Fruit fly (Drosophila melanogaster) whole organism, embryonic: ENCODE results near the gene mld.
A peak's percentile ranks its signal among the peaks of the same experiment; 100 is the strongest.

Source experiments
- BEAF-32 ChIP-seq: fragments of 200-800 bp; sonication (Bioruptor generic); optimal IDR thresholded peaks from 3 replicates; lab custom pipeline; 2017; ENCODE audit warnings: missing biosample characterization, missing genetic modification characterization, mild to moderate bottlenecking, moderate library complexity, missing genetic modification reagents
- CG11247 ChIP-seq: fragments of 200-800 bp; sonication (Bioruptor generic); IDR thresholded peaks from 2 replicates; pipeline ENCODE4 v1.3.6; 2022; ENCODE audit warnings: missing biosample characterization, missing genetic modification characterization
- CG11696 ChIP-seq: fragments of 200-800 bp; sonication (Bioruptor generic); IDR thresholded peaks from 2 replicates; pipeline ENCODE4 v1.3.6; 2022; ENCODE audit warnings: missing biosample characterization, missing genetic modification characterization
- CG11723 ChIP-seq: fragments of 200-800 bp; sonication (Bioruptor generic); optimal IDR thresholded peaks from 2 replicates; lab custom pipeline; 2017; ENCODE audit warnings: missing biosample characterization, mild to moderate bottlenecking, missing genetic modification characterization
- CG13287 ChIP-seq: fragments of 200-800 bp; sonication (Bioruptor generic); IDR thresholded peaks from 2 replicates; pipeline ENCODE4 v1.3.6; 2022; ENCODE audit warnings: missing biosample characterization, missing genetic modification characterization; ENCODE audit not compliant: partially characterized antibody
- CG14965 ChIP-seq: fragments of 200-800 bp; sonication (Bioruptor generic); optimal IDR thresholded peaks from 2 replicates; lab custom pipeline; 2016; ENCODE audit warnings: missing biosample characterization, missing genetic modification characterization, borderline replicate concordance
- CG16813 ChIP-seq: fragments of 200-800 bp; sonication (Bioruptor generic); IDR thresholded peaks from 3 replicates; pipeline ENCODE4 v1.3.6; 2022; ENCODE audit warnings: missing biosample characterization, missing genetic modification characterization; ENCODE audit not compliant: partially characterized antibody
- CG17568 ChIP-seq: fragments of 200-800 bp; sonication (Bioruptor generic); optimal IDR thresholded peaks from 2 replicates; lab custom pipeline; 2018; ENCODE audit warnings: missing biosample characterization, mild to moderate bottlenecking, missing genetic modification characterization, moderate library complexity
- CG2116 ChIP-seq: fragments of 200-800 bp; sonication (Bioruptor generic); optimal IDR thresholded peaks from 3 replicates; lab custom pipeline; 2018; ENCODE audit warnings: missing biosample characterization, mild to moderate bottlenecking, missing genetic modification characterization
- CG2129 ChIP-seq: fragments of 200-800 bp; sonication (Bioruptor generic); IDR thresholded peaks from 2 replicates; pipeline ENCODE4 v1.3.6; 2022; ENCODE audit warnings: missing biosample characterization, missing genetic modification characterization; ENCODE audit not compliant: partially characterized antibody
- CG30020 ChIP-seq: fragments of 200-800 bp; optimal IDR thresholded peaks from 2 replicates; lab custom pipeline; 2019; ENCODE audit warnings: missing biosample characterization, mild to moderate bottlenecking, missing genetic modification characterization, moderate library complexity
- CG31224 ChIP-seq: fragments of 200-800 bp; sonication (Bioruptor generic); IDR thresholded peaks from 2 replicates; pipeline ENCODE4 v1.3.6; 2022; ENCODE audit warnings: missing biosample characterization, missing genetic modification characterization
- CG3838 ChIP-seq: fragments of 200-800 bp; sonication (Bioruptor generic); optimal IDR thresholded peaks from 3 replicates; lab custom pipeline; 2016; ENCODE audit warnings: missing biosample characterization, missing genetic modification characterization
- CG42726 ChIP-seq: fragments of 200-800 bp; sonication (Bioruptor generic); IDR thresholded peaks from 2 replicates; pipeline ENCODE4 v1.3.6; 2022; ENCODE audit warnings: missing biosample characterization, missing genetic modification characterization; ENCODE audit not compliant: partially characterized antibody
- CG4424 ChIP-seq: fragments of 200-800 bp; sonication (Bioruptor generic); optimal IDR thresholded peaks from 3 replicates; lab custom pipeline; 2016; ENCODE audit warnings: missing biosample characterization, missing genetic modification characterization
- CG6689 ChIP-seq: fragments of 200-800 bp; sonication (Bioruptor generic); IDR thresholded peaks from 2 replicates; pipeline ENCODE4 v1.3.6; 2022; ENCODE audit warnings: missing biosample characterization, missing genetic modification characterization
- CG7963 ChIP-seq: fragments of 200-800 bp; sonication (Bioruptor generic); IDR thresholded peaks from 3 replicates; pipeline ENCODE4 v1.3.6; 2022; ENCODE audit warnings: missing biosample characterization, missing genetic modification characterization; ENCODE audit not compliant: partially characterized antibody
- CG8281 ChIP-seq: fragments of 200-800 bp; sonication (Bioruptor generic); optimal IDR thresholded peaks from 2 replicates; lab custom pipeline; 2018; ENCODE audit warnings: missing biosample characterization, mild to moderate bottlenecking, missing genetic modification characterization, moderate library complexity
- Dek ChIP-seq: fragments of 200-800 bp; sonication (Bioruptor generic); optimal IDR thresholded peaks from 3 replicates; lab custom pipeline; 2019; ENCODE audit warnings: missing biosample characterization, mild to moderate bottlenecking, missing genetic modification characterization, moderate library complexity
- Dip2 ChIP-seq: fragments of 200-800 bp; sonication (Bioruptor generic); IDR thresholded peaks from 2 replicates; pipeline ENCODE4 v1.3.6; 2022; ENCODE audit warnings: missing biosample characterization, missing genetic modification characterization
- Doc3 ChIP-seq: fragments of 200-800 bp; sonication (Bioruptor generic); IDR thresholded peaks from 3 replicates; pipeline ENCODE4 v1.3.6; 2022; ENCODE audit warnings: missing biosample characterization, missing genetic modification characterization; ENCODE audit not compliant: partially characterized antibody
- E2f2 ChIP-seq: fragments of 200-800 bp; sonication (Bioruptor generic); IDR thresholded peaks from 2 replicates; pipeline ENCODE4 v1.3.6; 2022; ENCODE audit warnings: missing biosample characterization, missing genetic modification characterization
- Elba2 ChIP-seq: fragments of 200-800 bp; sonication (Bioruptor generic); optimal IDR thresholded peaks from 3 replicates; lab custom pipeline; 2016; ENCODE audit warnings: missing biosample characterization, missing genetic modification characterization
- HLH4C ChIP-seq: fragments of 200-800 bp; sonication (Bioruptor generic); IDR thresholded peaks from 3 replicates; pipeline ENCODE4 v1.3.6; 2022; ENCODE audit warnings: missing biosample characterization, missing genetic modification characterization; ENCODE audit not compliant: partially characterized antibody
- HLHmδ ChIP-seq: fragments of 200-800 bp; sonication (Bioruptor generic); optimal IDR thresholded peaks from 2 replicates; lab custom pipeline; 2018; ENCODE audit warnings: missing biosample characterization, mild to moderate bottlenecking, missing genetic modification characterization, moderate library complexity
- Hey ChIP-seq: fragments of 200-800 bp; sonication (Bioruptor generic); optimal IDR thresholded peaks from 3 replicates; lab custom pipeline; 2018; ENCODE audit warnings: missing biosample characterization, mild to moderate bottlenecking, missing genetic modification characterization
- Scr ChIP-seq: fragments of 200-800 bp; sonication (Bioruptor generic); IDR thresholded peaks from 2 replicates; pipeline ENCODE4 v1.3.6; 2022; ENCODE audit warnings: missing biosample characterization, missing genetic modification characterization; ENCODE audit not compliant: partially characterized antibody
- Side ChIP-seq: fragments of 200-800 bp; sonication (Bioruptor generic); optimal IDR thresholded peaks from 2 replicates; lab custom pipeline; 2016; ENCODE audit warnings: missing biosample characterization, missing genetic modification characterization
- Six4 ChIP-seq: fragments of 200-800 bp; sonication (Bioruptor generic); optimal IDR thresholded peaks from 2 replicates; lab custom pipeline; 2016; ENCODE audit warnings: missing biosample characterization, missing genetic modification characterization
- Sox102F ChIP-seq: fragments of 200-800 bp; sonication (Bioruptor generic); optimal IDR thresholded peaks from 2 replicates; lab custom pipeline; 2018; ENCODE audit warnings: missing biosample characterization, mild to moderate bottlenecking, missing genetic modification characterization, moderate library complexity
- Sry-δ ChIP-seq: fragments of 200-800 bp; sonication (Bioruptor generic); optimal IDR thresholded peaks from 2 replicates; lab custom pipeline; 2016; ENCODE audit warnings: missing biosample characterization, missing genetic modification characterization
- ab ChIP-seq: fragments of 200-800 bp; sonication (Bioruptor generic); optimal IDR thresholded peaks from 2 replicates; lab custom pipeline; 2016; ENCODE audit warnings: missing biosample characterization, missing genetic modification characterization
- bbx ChIP-seq: fragments of 200-800 bp; sonication (Bioruptor generic); IDR thresholded peaks from 2 replicates; pipeline ENCODE4 v1.3.6; 2022; ENCODE audit warnings: missing biosample characterization, missing genetic modification characterization; ENCODE audit not compliant: partially characterized antibody
- bsh ChIP-seq, 2 experiments: fragments of 200-800 bp; sonication (Bioruptor generic); optimal IDR thresholded peaks; 2 replicates each; lab custom pipeline; 2017 to 2018; ENCODE audit warnings: mild to moderate bottlenecking in 2 of 2, missing biosample characterization in 2 of 2, missing genetic modification characterization in 2 of 2, moderate library complexity in 1 of 2
- crc ChIP-seq: fragments of 200-800 bp; sonication (Bioruptor generic); optimal IDR thresholded peaks from 2 replicates; lab custom pipeline; 2016; ENCODE audit warnings: missing biosample characterization, missing genetic modification characterization
- exex ChIP-seq: fragments of 200-800 bp; sonication (Bioruptor generic); optimal IDR thresholded peaks from 4 replicates; lab custom pipeline; 2018; ENCODE audit warnings: missing biosample characterization, mild to moderate bottlenecking, missing genetic modification characterization, moderate library complexity
- hbn ChIP-seq: fragments of 200-800 bp; sonication (Bioruptor generic); IDR thresholded peaks from 2 replicates; pipeline ENCODE4 v1.3.6; 2022; ENCODE audit warnings: missing biosample characterization, missing genetic modification characterization; ENCODE audit not compliant: partially characterized antibody
- her ChIP-seq: fragments of 200-800 bp; sonication (Bioruptor generic); optimal IDR thresholded peaks from 2 replicates; lab custom pipeline; 2016; ENCODE audit warnings: missing biosample characterization, missing genetic modification characterization
- inv ChIP-seq: fragments of 200-800 bp; sonication (Bioruptor generic); IDR thresholded peaks from 2 replicates; pipeline ENCODE4 v1.3.6; 2022; ENCODE audit warnings: missing biosample characterization, missing genetic modification characterization; ENCODE audit not compliant: partially characterized antibody
- kah ChIP-seq: fragments of 200-800 bp; sonication (Bioruptor generic); optimal IDR thresholded peaks from 2 replicates; lab custom pipeline; 2018; ENCODE audit warnings: missing biosample characterization, mild to moderate bottlenecking, missing genetic modification characterization
- nerfin-2 ChIP-seq: fragments of 200-800 bp; sonication (Bioruptor generic); IDR thresholded peaks from 2 replicates; pipeline ENCODE4 v1.3.6; 2022; ENCODE audit warnings: missing biosample characterization, missing genetic modification characterization; ENCODE audit not compliant: partially characterized antibody
- pb ChIP-seq: fragments of 200-800 bp; sonication (Bioruptor generic); optimal IDR thresholded peaks from 3 replicates; lab custom pipeline; 2016; ENCODE audit warnings: missing biosample characterization, missing genetic modification characterization
- row ChIP-seq: fragments of 200-800 bp; sonication (Bioruptor generic); IDR thresholded peaks from 3 replicates; pipeline ENCODE4 v1.3.6; 2022; ENCODE audit warnings: missing biosample characterization, missing genetic modification characterization
- sens ChIP-seq: fragments of 200-800 bp; sonication (Bioruptor generic); peaks from one replicate; lab custom pipeline; 2016; ENCODE audit warnings: missing biosample characterization, missing genetic modification characterization
- sima ChIP-seq: fragments of 200-800 bp; sonication (Bioruptor generic); optimal IDR thresholded peaks from 2 replicates; lab custom pipeline; 2016; ENCODE audit warnings: missing biosample characterization, missing genetic modification characterization
- stc ChIP-seq: fragments of 200-800 bp; sonication (Bioruptor generic); IDR thresholded peaks from 2 replicates; pipeline ENCODE4 v1.3.6; 2022; ENCODE audit warnings: missing biosample characterization, missing genetic modification characterization
- sug ChIP-seq: fragments of 200-800 bp; optimal IDR thresholded peaks from 2 replicates; lab custom pipeline; 2019; ENCODE audit warnings: missing biosample characterization, mild to moderate bottlenecking, missing genetic modification characterization, moderate library complexity
- zen2 ChIP-seq: fragments of 200-800 bp; sonication (Bioruptor generic); IDR thresholded peaks from 3 replicates; pipeline ENCODE4 v1.3.6; 2022; ENCODE audit warnings: missing biosample characterization, missing genetic modification characterization; ENCODE audit not compliant: partially characterized antibody

mld gene

dm6 chr3R:24661679-24662411, 76.4 kb downstream of the mld start, which contains the start of gene Ppox (continued):
- TF ChIP-seq CG13287 (GFP tag; lab: Robert Waterston, UW), result peak; percentile 98
- TF ChIP-seq CG4424 (GFP tag; lab: Kevin White, UChicago), result no peak
- TF ChIP-seq CG6689 (GFP tag; lab: Robert Waterston, UW), result no peak
- peak; percentile 92 for TF ChIP-seq nerfin-2 (GFP tag; lab: Robert Waterston, UW)
- peak; percentile 4 for TF ChIP-seq sug (tag; lab: Kevin White, UChicago)
- TF ChIP-seq Sry-δ, result peak; percentile 65
- no peak for TF ChIP-seq HLHmδ (GFP tag; lab: Kevin White, UChicago)
- TF ChIP-seq Side, result no peak
- no peak for TF ChIP-seq CG11723 (GFP tag; lab: Kevin White, UChicago)
- TF ChIP-seq CG11696 (GFP tag; lab: Robert Waterston, UW), result no peak
- no peak for TF ChIP-seq stc (GFP tag; lab: Robert Waterston, UW)
- TF ChIP-seq Dek, result peak; percentile 14
- TF ChIP-seq CG7963, result peak; percentile 84
- no peak for TF ChIP-seq exex (tag; lab: Kevin White, UChicago)
- TF ChIP-seq inv (GFP tag; lab: Robert Waterston, UW), result peak; percentile 89
- TF ChIP-seq row (GFP tag; lab: Robert Waterston, UW), result peak; percentile 45; the same call in 2 of the 3 replicates
- TF ChIP-seq bsh (GFP tag; optimal IDR thresholded peaks at IDR 0.05; lab: Kevin White, UChicago), result peak in 1 of 2 experiments; percentile 5
- peak; percentile 88 for TF ChIP-seq zen2 (GFP tag; lab: Robert Waterston, UW)
- TF ChIP-seq hbn, result peak; percentile 94
- peak; percentile 68 for TF ChIP-seq E2f2 (GFP tag; lab: Robert Waterston, UW)
- no peak for TF ChIP-seq ab (GFP tag; lab: Kevin White, UChicago)
- TF ChIP-seq bbx, result peak; percentile 94
- TF ChIP-seq CG16813 (GFP tag; lab: Robert Waterston, UW), result peak; percentile 85
- TF ChIP-seq sens (GFP tag; lab: Kevin White, UChicago), result peak; percentile 54
- TF ChIP-seq CG2116 (GFP tag; lab: Kevin White, UChicago), result peak; percentile 25
- TF ChIP-seq BEAF-32 (GFP tag; lab: Kevin White, UChicago), result peak; percentile 86
- TF ChIP-seq HLH4C, result peak; percentile 92
- TF ChIP-seq Elba2 (GFP tag; lab: Kevin White, UChicago), result no peak
- no peak for TF ChIP-seq crc (GFP tag; lab: Kevin White, UChicago)
- no peak for TF ChIP-seq CG31224 (GFP tag; lab: Robert Waterston, UW)
- no peak for TF ChIP-seq pb (GFP tag; lab: Kevin White, UChicago)
- peak; percentile 93 for TF ChIP-seq CG42726 (GFP tag; lab: Robert Waterston, UW)
- TF ChIP-seq kah (GFP tag; lab: Kevin White, UChicago), result peak; percentile 17
- peak; percentile 95 for TF ChIP-seq Doc3
- no peak for TF ChIP-seq CG3838 (GFP tag; lab: Kevin White, UChicago)
- no peak for TF ChIP-seq Six4 (GFP tag; lab: Kevin White, UChicago)
- peak; percentile 91 for TF ChIP-seq Scr
- TF ChIP-seq CG8281 (tag; lab: Kevin White, UChicago), result no peak
- TF ChIP-seq CG30020 (tag; lab: Kevin White, UChicago), result no peak
- TF ChIP-seq her, result no peak
- no peak for TF ChIP-seq Dip2 (GFP tag; lab: Robert Waterston, UW)
- no peak for TF ChIP-seq Sox102F
- TF ChIP-seq CG2129 (GFP tag; lab: Robert Waterston, UW), result peak; percentile 62
- no peak for TF ChIP-seq sima (GFP tag; lab: Kevin White, UChicago)
- no peak for TF ChIP-seq CG14965 (GFP tag; lab: Kevin White, UChicago)
- TF ChIP-seq Hey, result no peak
- TF ChIP-seq CG17568 (GFP tag; lab: Kevin White, UChicago), result no peak
- no peak for TF ChIP-seq CG11247 (GFP tag; lab: Robert Waterston, UW)
